Worm (Caenorhabditis elegans) whole organism, early embryonic: Measurements from ENCODE around the gene col-91.

Experiments used
- B0310.2 ChIP-seq: sonication (generic microtip); optimal IDR thresholded peaks from 2 replicates; lab custom pipeline; 2016; ENCODE audit warnings: mild to moderate bottlenecking, missing genetic modification characterization, missing compliant biosample characterization
- F13C5.2 ChIP-seq: sonication (generic microtip); optimal IDR thresholded peaks from 2 replicates; lab custom pipeline; 2017; ENCODE audit warnings: mild to moderate bottlenecking, missing genetic modification characterization, inconsistent platforms, missing compliant biosample characterization
- aly-1 ChIP-seq: sonication (generic microtip); optimal IDR thresholded peaks from 2 replicates; lab custom pipeline; 2016; ENCODE audit warnings: missing genetic modification characterization, missing compliant biosample characterization
- ama-1 ChIP-seq: fragments of 150-350 bp; optimal IDR thresholded peaks from 2 replicates; lab custom pipeline; 2014
- ceh-13 ChIP-seq: fragments of 200-800 bp; sonication (Bioruptor generic); optimal IDR thresholded peaks from 2 replicates; lab custom pipeline; 2018; ENCODE audit warnings: mild to moderate bottlenecking, missing genetic modification characterization, missing compliant biosample characterization
- ceh-36 ChIP-seq: sonication (generic microtip); optimal IDR thresholded peaks from 2 replicates; lab custom pipeline; 2016; ENCODE audit warnings: missing genetic modification characterization, inconsistent platforms, missing compliant biosample characterization
- ets-7 ChIP-seq: sonication (generic microtip); optimal IDR thresholded peaks from 2 replicates; lab custom pipeline; 2016; ENCODE audit warnings: missing genotype, missing genetic modification characterization, missing compliant biosample characterization
- flt-1 ChIP-seq: fragments of 200-800 bp; sonication (Bioruptor generic); IDR thresholded peaks from 2 replicates; pipeline ENCODE4 v1.3.6; 2022; ENCODE audit warnings: missing genetic modification characterization, missing compliant biosample characterization
- hmbx-1 ChIP-seq: sonication (generic microtip); optimal IDR thresholded peaks from 2 replicates; lab custom pipeline; 2016; ENCODE audit warnings: mild to moderate bottlenecking, missing genetic modification characterization, missing compliant biosample characterization
- hmg-4 ChIP-seq: fragments of 200-800 bp; sonication (Bioruptor generic); optimal IDR thresholded peaks from 2 replicates; lab custom pipeline; 2018; ENCODE audit warnings: mild to moderate bottlenecking, missing genetic modification characterization, missing compliant biosample characterization
- hnd-1 ChIP-seq: sonication (generic microtip); optimal IDR thresholded peaks from 2 replicates; lab custom pipeline; 2016; ENCODE audit warnings: missing genetic modification characterization, missing compliant biosample characterization
- pes-1 ChIP-seq: fragments of 200-800 bp; sonication (Bioruptor generic); IDR thresholded peaks from 2 replicates; pipeline ENCODE4 v1.3.6; 2022; ENCODE audit warnings: missing genetic modification reagents, missing genetic modification characterization, missing compliant biosample characterization
- scrt-1 ChIP-seq: fragments of 200-800 bp; sonication (Bioruptor generic); IDR thresholded peaks from 2 replicates; pipeline ENCODE4 v1.3.6; 2022; ENCODE audit warnings: missing genetic modification characterization, missing compliant biosample characterization
- sea-1 ChIP-seq: fragments of 200-800 bp; sonication (Bioruptor generic); conservative IDR thresholded peaks from 2 replicates; pipeline ENCODE4 v1.3.6; 2022; ENCODE audit warnings: missing genetic modification characterization, missing compliant biosample characterization
- tbx-11 ChIP-seq: fragments of 200-800 bp; sonication (Bioruptor generic); IDR thresholded peaks from 2 replicates; pipeline ENCODE4 v1.3.6; 2022; ENCODE audit warnings: missing genetic modification characterization, missing compliant biosample characterization
- tbx-37 ChIP-seq: fragments of 200-800 bp; sonication (Bioruptor generic); conservative IDR thresholded peaks from 2 replicates; pipeline ENCODE4 v1.3.6; 2022; ENCODE audit warnings: missing genetic modification reagents, missing genetic modification characterization, missing compliant biosample characterization
- tra-4 ChIP-seq: sonication (generic microtip); optimal IDR thresholded peaks from 2 replicates; lab custom pipeline; 2017; ENCODE audit warnings: missing genetic modification characterization, missing compliant biosample characterization

The col-91 gene

DNA sequence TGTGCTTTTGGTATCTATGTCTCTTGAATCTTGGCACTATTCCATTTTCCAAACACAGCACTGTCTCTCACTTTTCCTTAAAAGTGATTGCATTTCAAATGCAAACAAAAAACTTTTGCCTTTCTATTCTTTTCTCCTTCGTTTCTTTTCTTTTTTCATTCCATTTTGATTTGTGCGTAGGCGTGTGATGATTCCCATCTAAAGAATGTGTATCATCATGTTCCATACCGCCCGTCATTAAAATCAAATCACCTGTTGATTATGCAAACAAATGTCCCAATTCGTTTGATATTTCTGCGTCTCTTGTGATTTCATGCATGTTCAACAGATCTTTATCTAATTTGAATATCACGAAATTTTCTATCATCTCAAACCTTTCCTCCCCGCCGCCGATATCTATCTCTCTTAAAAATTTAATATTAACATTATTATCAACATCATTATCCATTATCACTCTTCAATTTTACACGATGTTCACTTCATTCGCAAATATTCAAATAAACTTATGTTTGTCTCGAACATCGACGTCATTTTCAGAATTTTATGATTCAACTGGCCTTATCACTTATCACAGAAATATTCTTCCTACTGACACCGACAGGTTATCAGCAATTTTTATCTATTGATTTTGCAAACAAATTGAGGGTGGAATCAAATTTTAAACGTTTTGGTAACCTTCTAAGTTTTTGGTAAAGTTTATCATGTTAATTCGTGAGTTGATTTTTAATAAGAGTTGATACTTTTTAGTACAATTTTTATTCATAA is 28.0 kb upstream of the col-91 start:
- no peak for TF ChIP-seq ets-7 (tag; lab: Kevin White, UChicago)
- TF ChIP-seq sea-1, result no peak
- TF ChIP-seq ceh-36 (tag; lab: Kevin White, UChicago), result no peak
- no peak for TF ChIP-seq ama-1 (lab: Kevin White, UChicago)
- no peak for TF ChIP-seq B0310.2 (tag; lab: Kevin White, UChicago)
- TF ChIP-seq tbx-11 (GFP tag; lab: Robert Waterston, UW), result no peak
- no peak for TF ChIP-seq ceh-13 (GFP tag; lab: Kevin White, UChicago)
- TF ChIP-seq aly-1 (tag; lab: Kevin White, UChicago), result no peak
- no peak for TF ChIP-seq F13C5.2 (tag; lab: Kevin White, UChicago)
- no peak for TF ChIP-seq tra-4 (tag; lab: Kevin White, UChicago)
- TF ChIP-seq hmg-4 (GFP tag; lab: Kevin White, UChicago), result no peak

DNA sequence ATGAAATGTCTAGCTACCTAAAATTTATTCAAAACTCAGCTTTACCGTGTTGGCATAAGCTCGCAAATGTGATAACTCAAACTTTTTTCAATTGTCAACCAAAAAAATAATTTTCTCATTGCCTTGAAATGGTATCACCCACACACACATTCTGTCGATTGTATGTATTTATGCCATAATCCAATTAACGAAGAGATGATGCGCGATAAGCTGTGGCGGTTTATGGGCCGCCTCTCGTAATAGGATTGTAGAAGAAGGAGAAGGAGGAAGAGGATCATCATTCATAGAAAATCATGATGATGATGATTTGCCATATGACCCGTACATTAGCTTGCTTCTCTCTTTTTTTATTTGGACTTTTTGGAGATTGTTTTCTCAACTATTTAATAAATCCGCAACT is 25.7 kb upstream of the col-91 start:
- TF ChIP-seq F13C5.2 (tag; lab: Kevin White, UChicago) (no peak), tra-4 (tag; lab: Kevin White, UChicago) (no peak), ceh-36 (tag; lab: Kevin White, UChicago) (no peak), tbx-37 (no peak), pes-1 (GFP tag; lab: Robert Waterston, UW) (no peak), hmbx-1 (tag; lab: Kevin White, UChicago) (no peak), tbx-11 (GFP tag; lab: Robert Waterston, UW) (no peak), B0310.2 (tag; lab: Kevin White, UChicago) (no peak)

DNA sequence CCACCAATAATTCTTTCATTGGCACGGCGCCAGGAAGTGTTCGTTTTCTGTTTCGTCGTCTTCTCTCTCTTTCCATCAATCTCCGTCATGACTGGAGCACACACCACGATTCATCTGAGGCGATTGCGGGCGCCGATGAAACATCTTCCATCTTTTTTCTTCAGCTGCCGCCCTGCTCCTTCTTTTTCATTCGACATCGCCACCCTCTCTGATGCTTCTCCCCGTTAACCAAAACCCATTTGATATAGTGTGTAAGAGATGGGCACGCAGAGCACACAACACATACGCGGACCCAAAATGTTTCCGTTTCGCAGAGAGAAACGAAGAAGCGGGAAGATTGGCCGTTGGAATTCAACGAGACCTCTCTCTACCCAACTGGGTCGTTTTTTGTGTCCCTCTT is 24.1 kb upstream of the col-91 start:
- TF ChIP-seq tbx-11 (GFP tag; lab: Robert Waterston, UW), result no peak
- TF ChIP-seq pes-1 (GFP tag; lab: Robert Waterston, UW), result no peak
- TF ChIP-seq hmg-4 (GFP tag; lab: Kevin White, UChicago), result peak; percentile 38

DNA sequence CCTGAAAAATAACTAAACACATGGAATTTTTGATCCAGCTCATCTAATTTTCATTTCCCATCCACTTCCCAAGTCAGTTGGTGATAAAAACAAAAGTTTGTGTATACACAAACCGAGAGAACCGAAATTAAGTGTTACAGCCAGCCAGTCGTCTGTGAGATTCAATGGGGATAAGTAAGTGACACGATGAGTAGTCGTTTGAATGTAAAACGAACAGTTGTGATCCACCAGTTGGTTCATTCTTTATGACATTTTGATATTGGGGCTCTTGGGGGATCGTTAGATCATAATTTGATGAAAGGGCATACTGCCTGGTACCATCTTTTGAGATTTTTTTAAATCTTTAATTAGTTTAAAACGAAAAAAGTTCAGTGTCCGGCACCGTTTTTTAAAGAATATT is 23.4 kb upstream of the col-91 start:
- TF ChIP-seq scrt-1, result no peak
- no peak for TF ChIP-seq pes-1 (GFP tag; lab: Robert Waterston, UW)
- no peak for TF ChIP-seq aly-1 (tag; lab: Kevin White, UChicago)
- no peak for TF ChIP-seq flt-1 (GFP tag; lab: Robert Waterston, UW)
- no peak for TF ChIP-seq sea-1
- TF ChIP-seq F13C5.2 (tag; lab: Kevin White, UChicago), result no peak
- TF ChIP-seq hmbx-1 (tag; lab: Kevin White, UChicago), result no peak
- no peak for TF ChIP-seq tra-4 (tag; lab: Kevin White, UChicago)
- TF ChIP-seq ets-7 (tag; lab: Kevin White, UChicago), result no peak
- TF ChIP-seq ceh-13 (GFP tag; lab: Kevin White, UChicago), result no peak

DNA sequence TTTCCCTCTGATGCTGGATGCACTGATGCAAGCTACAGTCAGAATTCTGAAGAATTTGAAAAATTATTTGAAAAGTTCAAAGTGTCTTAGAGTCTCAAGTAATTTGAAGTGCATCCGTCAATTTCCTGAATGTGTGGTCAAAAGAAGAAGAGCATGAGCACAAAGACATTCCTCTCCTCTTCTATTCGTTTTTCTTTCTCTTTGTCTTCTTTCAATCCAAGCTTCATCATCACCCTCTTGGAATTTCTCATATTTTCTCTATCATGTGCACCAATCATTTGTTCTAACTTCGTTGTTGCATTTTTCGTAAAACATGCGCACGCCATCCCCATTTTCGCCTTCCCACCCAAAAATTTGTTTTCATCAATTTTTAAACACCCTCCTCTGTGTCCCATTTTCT is 22.5 kb upstream of the col-91 start:
- TF ChIP-seq F13C5.2 (tag; lab: Kevin White, UChicago), result no peak
- no peak for TF ChIP-seq hnd-1 (tag; lab: Kevin White, UChicago)
- TF ChIP-seq aly-1 (tag; lab: Kevin White, UChicago), result no peak

DNA sequence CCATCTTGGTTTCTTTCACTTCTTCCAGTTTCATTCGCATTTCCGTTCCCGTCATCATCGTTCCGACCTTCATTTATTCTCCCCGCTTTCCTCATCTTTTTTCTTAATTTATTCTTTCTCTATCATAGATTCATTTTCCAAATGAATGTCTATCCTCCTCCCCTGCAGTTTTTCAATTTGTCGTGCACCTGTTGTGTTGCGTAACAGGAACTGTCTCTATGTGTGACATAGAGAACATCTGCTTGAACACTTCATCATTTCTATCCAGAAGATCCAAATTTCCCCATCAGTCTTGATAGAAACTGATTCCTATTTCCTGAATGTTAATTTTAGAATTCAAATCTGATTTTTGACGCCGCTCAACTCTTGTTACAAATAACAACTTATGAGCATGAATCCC is 20.1 kb upstream of the col-91 start:
- TF ChIP-seq ama-1 (lab: Kevin White, UChicago), result no peak
- TF ChIP-seq F13C5.2 (tag; lab: Kevin White, UChicago), result no peak
- TF ChIP-seq hnd-1 (tag; lab: Kevin White, UChicago), result no peak
- no peak for TF ChIP-seq ets-7 (tag; lab: Kevin White, UChicago)
- TF ChIP-seq aly-1 (tag; lab: Kevin White, UChicago), result no peak
- TF ChIP-seq hmg-4 (GFP tag; lab: Kevin White, UChicago), result no peak
- TF ChIP-seq ceh-36 (tag; lab: Kevin White, UChicago), result no peak
- no peak for TF ChIP-seq pes-1 (GFP tag; lab: Robert Waterston, UW)
- no peak for TF ChIP-seq hmbx-1 (tag; lab: Kevin White, UChicago)
- no peak for TF ChIP-seq tbx-11 (GFP tag; lab: Robert Waterston, UW)
- TF ChIP-seq tra-4 (tag; lab: Kevin White, UChicago), result no peak
- no peak for TF ChIP-seq ceh-13 (GFP tag; lab: Kevin White, UChicago)
- no peak for TF ChIP-seq flt-1 (GFP tag; lab: Robert Waterston, UW)
- no peak for TF ChIP-seq scrt-1
- TF ChIP-seq sea-1, result no peak
- TF ChIP-seq tbx-37, result no peak
- TF ChIP-seq B0310.2 (tag; lab: Kevin White, UChicago), result no peak

DNA sequence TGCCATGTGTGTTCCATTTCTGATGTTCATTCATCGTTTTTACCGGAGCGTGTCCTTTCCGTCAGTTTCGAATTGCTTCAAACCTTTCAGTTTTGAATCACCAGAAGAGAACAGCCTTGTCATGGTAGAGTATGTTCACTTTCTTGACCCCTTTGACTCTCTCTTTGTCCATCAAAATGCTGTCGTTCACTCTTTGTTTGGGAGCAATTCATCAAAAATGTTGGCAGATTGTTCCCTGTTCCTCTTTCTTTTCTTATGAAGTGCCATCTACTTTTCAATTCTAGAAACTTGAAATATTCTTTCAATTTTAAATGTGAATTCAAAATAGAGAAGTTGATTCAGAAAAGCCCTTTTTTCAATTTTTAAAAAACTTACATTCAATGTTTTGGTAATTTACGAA is 17.8 kb upstream of the col-91 start:
- TF ChIP-seq ets-7 (tag; lab: Kevin White, UChicago) (no peak), flt-1 (GFP tag; lab: Robert Waterston, UW) (no peak), hmbx-1 (tag; lab: Kevin White, UChicago) (no peak), ceh-13 (GFP tag; lab: Kevin White, UChicago) (no peak), scrt-1 (no peak), hnd-1 (tag; lab: Kevin White, UChicago) (no peak), F13C5.2 (tag; lab: Kevin White, UChicago) (no peak), tbx-11 (GFP tag; lab: Robert Waterston, UW) (no peak), tbx-37 (no peak), tra-4 (tag; lab: Kevin White, UChicago) (no peak), pes-1 (GFP tag; lab: Robert Waterston, UW) (no peak), aly-1 (tag; lab: Kevin White, UChicago) (no peak), ama-1 (lab: Kevin White, UChicago) (no peak), hmg-4 (GFP tag; lab: Kevin White, UChicago) (no peak), sea-1 (no peak), ceh-36 (tag; lab: Kevin White, UChicago) (no peak), B0310.2 (tag; lab: Kevin White, UChicago) (no peak)
